Fruit fly (Drosophila melanogaster) whole organism, adult: Measurements from ENCODE around the gene Crag.

ENCODE experiments used
- CG11617 ChIP-seq: fragments of 200-800 bp; sonication (Bioruptor generic); optimal IDR thresholded peaks from 2 replicates; lab custom pipeline; 2017; ENCODE audit warnings: mild to moderate bottlenecking, missing biosample characterization, missing genetic modification reagents, missing genetic modification characterization
- CG12768 ChIP-seq: fragments of 200-800 bp; sonication (Bioruptor generic); optimal IDR thresholded peaks from 2 replicates; lab custom pipeline; 2017; ENCODE audit warnings: missing biosample characterization, missing genetic modification characterization, mild to moderate bottlenecking, moderate library complexity, missing genetic modification reagents
- CG14711 ChIP-seq: fragments of 200-800 bp; sonication (Bioruptor generic); optimal IDR thresholded peaks from 2 replicates; lab custom pipeline; 2018; ENCODE audit warnings: missing biosample characterization, mild to moderate bottlenecking, missing genetic modification characterization, moderate library complexity
- CG1620 ChIP-seq: fragments of 200-800 bp; sonication (Bioruptor generic); optimal IDR thresholded peaks from 2 replicates; lab custom pipeline; 2016; ENCODE audit warnings: missing biosample characterization, missing genetic modification characterization
- CG33017 ChIP-seq: fragments of 200-800 bp; sonication (Bioruptor generic); optimal IDR thresholded peaks from 2 replicates; lab custom pipeline; 2018; ENCODE audit warnings: missing biosample characterization, mild to moderate bottlenecking, missing genetic modification characterization, moderate library complexity
- CG5204 ChIP-seq: fragments of 200-800 bp; sonication (Bioruptor generic); optimal IDR thresholded peaks from 2 replicates; lab custom pipeline; 2016; ENCODE audit warnings: missing biosample characterization, missing genetic modification characterization
- CG7045 ChIP-seq: fragments of 200-800 bp; sonication (Bioruptor generic); optimal IDR thresholded peaks from 2 replicates; lab custom pipeline; 2017; ENCODE audit warnings: missing biosample characterization, mild to moderate bottlenecking, missing genetic modification characterization
- CG7101 ChIP-seq: fragments of 200-800 bp; sonication (Bioruptor generic); optimal IDR thresholded peaks from 2 replicates; lab custom pipeline; 2018; ENCODE audit warnings: missing biosample characterization, mild to moderate bottlenecking, missing genetic modification characterization, moderate library complexity
- Clk ChIP-seq: fragments of 200-800 bp; sonication (Bioruptor generic); optimal IDR thresholded peaks from 2 replicates; lab custom pipeline; 2017; ENCODE audit warnings: missing biosample characterization, missing genetic modification characterization
- Crg-1 ChIP-seq: fragments of 200-800 bp; sonication (Bioruptor generic); optimal IDR thresholded peaks from 2 replicates; lab custom pipeline; 2016; ENCODE audit warnings: missing biosample characterization, missing genetic modification characterization
- Hr96 ChIP-seq: fragments of 200-800 bp; sonication (Bioruptor generic); optimal IDR thresholded peaks from 2 replicates; lab custom pipeline; 2016; ENCODE audit warnings: missing biosample characterization, missing genetic modification characterization
- Mnt ChIP-seq: fragments of 200-800 bp; sonication (Bioruptor generic); optimal IDR thresholded peaks from 2 replicates; lab custom pipeline; 2016; ENCODE audit warnings: missing biosample characterization, mild to moderate bottlenecking, missing genetic modification characterization
- bab1 ChIP-seq: fragments of 200-800 bp; sonication (Bioruptor generic); optimal IDR thresholded peaks from 3 replicates; lab custom pipeline; 2019; ENCODE audit warnings: missing biosample characterization, mild to moderate bottlenecking, missing genetic modification characterization, moderate library complexity
- cic ChIP-seq: fragments of 200-800 bp; sonication (Bioruptor generic); optimal IDR thresholded peaks from 2 replicates; lab custom pipeline; 2017; ENCODE audit warnings: missing biosample characterization, mild to moderate bottlenecking, missing genetic modification characterization, moderate library complexity
- cnc ChIP-seq, 2 experiments: fragments of >200 bp; optimal IDR thresholded peaks; 2 replicates each; lab custom pipeline; 2017
- kay ChIP-seq: fragments of 200-800 bp; sonication (Bioruptor generic); peaks from one replicate; lab custom pipeline; 2016; ENCODE audit warnings: missing biosample characterization, missing genetic modification characterization, borderline replicate concordance
- ovo ChIP-seq: fragments of 200-800 bp; sonication (Bioruptor generic); optimal IDR thresholded peaks from 2 replicates; lab custom pipeline; 2016; ENCODE audit warnings: missing biosample characterization, missing genetic modification characterization
- pad ChIP-seq: fragments of 200-800 bp; sonication (Bioruptor generic); optimal IDR thresholded peaks from 3 replicates; lab custom pipeline; 2017; ENCODE audit warnings: missing biosample characterization, missing genetic modification characterization, mild to moderate bottlenecking, moderate library complexity, missing genetic modification reagents
- tj ChIP-seq: fragments of 200-800 bp; sonication (Bioruptor generic); optimal IDR thresholded peaks from 3 replicates; lab custom pipeline; 2017; ENCODE audit warnings: missing biosample characterization, mild to moderate bottlenecking, missing genetic modification characterization, moderate library complexity
- toe ChIP-seq: fragments of 200-800 bp; sonication (Bioruptor generic); optimal IDR thresholded peaks from 2 replicates; lab custom pipeline; 2016; ENCODE audit warnings: missing biosample characterization, missing genetic modification characterization

Gene Crag

DNA sequence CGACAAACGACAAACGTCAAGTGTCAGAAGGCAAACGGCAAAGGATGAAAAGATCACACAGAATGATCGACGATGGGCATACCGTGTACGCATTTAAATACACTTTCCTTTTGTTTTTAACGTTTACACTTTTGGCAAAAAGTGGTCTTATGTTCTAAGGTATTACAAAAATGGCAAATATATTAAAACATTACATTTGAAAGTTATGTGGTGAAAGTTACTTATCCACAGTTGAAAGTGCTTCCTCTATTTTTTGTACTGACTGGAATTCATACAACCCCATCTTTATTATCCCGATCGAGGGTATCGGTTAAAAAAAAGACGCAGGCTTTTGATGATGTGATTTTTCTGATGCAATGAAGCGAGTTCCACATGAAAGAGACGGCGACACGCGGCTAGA lies 24.4 kb downstream of the Crag start:
- no peak for TF ChIP-seq tj (GFP tag; lab: Kevin White, UChicago)
- no peak for TF ChIP-seq Clk (GFP tag; lab: Kevin White, UChicago)
- no peak for TF ChIP-seq Crg-1 (GFP tag; lab: Kevin White, UChicago)
- no peak for TF ChIP-seq CG5204 (GFP tag; lab: Kevin White, UChicago)
- TF ChIP-seq kay (GFP tag; lab: Kevin White, UChicago): no peak
- no peak for TF ChIP-seq CG1620 (GFP tag; lab: Kevin White, UChicago)
- no peak for TF ChIP-seq Mnt
- TF ChIP-seq bab1 (GFP tag; lab: Kevin White, UChicago): no peak
- TF ChIP-seq CG7101 (tag; lab: Kevin White, UChicago): no peak
- TF ChIP-seq toe (GFP tag; lab: Kevin White, UChicago): no peak
- no peak for TF ChIP-seq CG11617 (GFP tag; lab: Kevin White, UChicago)
- TF ChIP-seq CG12768 (GFP tag; lab: Kevin White, UChicago): no peak
- no peak for TF ChIP-seq CG7045
- no peak for TF ChIP-seq CG33017
- TF ChIP-seq pad (GFP tag; lab: Kevin White, UChicago): no peak
- no peak for TF ChIP-seq ovo (GFP tag; lab: Kevin White, UChicago)
- TF ChIP-seq CG14711 (tag; lab: Kevin White, UChicago): no peak
- no peak for TF ChIP-seq cnc (optimal IDR thresholded peaks at IDR 0.05; lab: Kevin White, UChicago)
- TF ChIP-seq cic (GFP tag; lab: Kevin White, UChicago): no peak

dm6 chrX:8616787-8617432 lies 25.1 kb downstream of the Crag start:
- TF ChIP-seq Clk (GFP tag; lab: Kevin White, UChicago) (no peak), CG11617 (GFP tag; lab: Kevin White, UChicago) (no peak), CG1620 (GFP tag; lab: Kevin White, UChicago) (no peak), CG7045 (no peak), ovo (GFP tag; lab: Kevin White, UChicago) (no peak), Mnt (no peak), toe (GFP tag; lab: Kevin White, UChicago) (no peak), CG5204 (GFP tag; lab: Kevin White, UChicago) (no peak), bab1 (GFP tag; lab: Kevin White, UChicago) (no peak), CG12768 (GFP tag; lab: Kevin White, UChicago) (no peak), tj (GFP tag; lab: Kevin White, UChicago) (no peak), Hr96 (GFP tag; lab: Kevin White, UChicago) (no peak), cic (GFP tag; lab: Kevin White, UChicago) (no peak), CG14711 (tag; lab: Kevin White, UChicago) (no peak), cnc (optimal IDR thresholded peaks at IDR 0.05; lab: Kevin White, UChicago) (no peak)

- TF ChIP-seq CG33017: no peak
Observed at dm6 chrX:8622419-8622818, 30.6 kb downstream of the Crag start.

DNA sequence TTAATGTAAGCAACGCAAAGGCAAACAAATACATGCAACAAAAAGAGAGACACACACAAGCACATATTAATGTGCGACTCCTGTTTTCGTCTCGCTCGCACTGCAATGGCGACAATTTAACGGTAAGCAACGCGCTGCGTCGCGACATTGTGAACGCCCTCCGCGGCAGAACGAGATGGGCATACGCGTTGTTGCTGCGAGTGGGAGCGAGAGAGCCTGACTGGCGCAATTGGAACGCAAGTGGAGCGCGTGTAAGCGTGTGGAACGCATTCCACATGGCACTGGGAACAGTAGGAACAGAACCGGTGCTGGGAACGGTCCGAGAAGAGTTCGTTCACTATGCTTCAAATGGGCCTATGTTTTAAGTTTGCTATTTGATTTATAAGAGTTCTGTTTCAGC lies 33.0 kb downstream of the Crag start:
- TF ChIP-seq pad (GFP tag; lab: Kevin White, UChicago) (peak; percentile 89), ovo (GFP tag; lab: Kevin White, UChicago) (peak; percentile 91), tj (GFP tag; lab: Kevin White, UChicago) (peak; percentile 21), CG5204 (GFP tag; lab: Kevin White, UChicago) (no peak), Hr96 (GFP tag; lab: Kevin White, UChicago) (no peak), cnc (optimal IDR thresholded peaks at IDR 0.05; lab: Kevin White, UChicago) (no peak), CG11617 (GFP tag; lab: Kevin White, UChicago) (no peak), CG14711 (tag; lab: Kevin White, UChicago) (no peak), cic (GFP tag; lab: Kevin White, UChicago) (no peak), bab1 (GFP tag; lab: Kevin White, UChicago) (peak; percentile 66), Mnt (peak; percentile 28), kay (GFP tag; lab: Kevin White, UChicago) (no peak), toe (GFP tag; lab: Kevin White, UChicago) (no peak), CG12768 (GFP tag; lab: Kevin White, UChicago) (no peak), Clk (GFP tag; lab: Kevin White, UChicago) (no peak), CG1620 (GFP tag; lab: Kevin White, UChicago) (no peak), CG33017 (no peak)

DNA sequence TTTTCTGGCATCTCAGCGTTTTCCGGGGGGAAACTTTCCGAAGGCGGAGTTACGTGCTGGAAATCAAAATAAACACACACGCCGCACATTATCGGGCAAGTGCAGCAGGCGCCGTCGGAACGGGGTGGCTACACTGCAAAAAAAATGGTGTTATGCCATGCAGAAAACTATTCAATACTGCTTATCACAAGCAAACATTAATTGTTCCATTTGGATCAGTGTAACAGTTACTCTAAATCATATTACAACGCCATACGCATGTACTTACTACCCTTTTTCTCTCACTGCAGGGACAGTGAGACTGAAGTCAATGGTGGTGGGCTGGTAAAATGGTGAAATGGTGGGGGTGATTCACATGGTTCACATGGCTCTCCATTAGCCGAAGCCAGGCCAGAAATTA lies 35.3 kb downstream of the Crag start:
- TF ChIP-seq toe (GFP tag; lab: Kevin White, UChicago) (no peak), pad (GFP tag; lab: Kevin White, UChicago) (no peak), cnc (optimal IDR thresholded peaks at IDR 0.05; lab: Kevin White, UChicago) (no peak), cic (GFP tag; lab: Kevin White, UChicago) (no peak), CG11617 (GFP tag; lab: Kevin White, UChicago) (no peak), Crg-1 (GFP tag; lab: Kevin White, UChicago) (no peak)

dm6 chrX:8634789-8635188 lies 43.0 kb downstream of the Crag start:
- TF ChIP-seq CG7101 (tag; lab: Kevin White, UChicago): no peak
- no peak for TF ChIP-seq cic (GFP tag; lab: Kevin White, UChicago)
- TF ChIP-seq cnc (optimal IDR thresholded peaks at IDR 0.05; lab: Kevin White, UChicago): no peak
- TF ChIP-seq bab1 (GFP tag; lab: Kevin White, UChicago): no peak
- TF ChIP-seq Mnt: no peak
- TF ChIP-seq Crg-1 (GFP tag; lab: Kevin White, UChicago): no peak
